Worm (Caenorhabditis elegans) whole organism, L4 larva: ENCODE measurements around the gene F54A3.5.

Source experiments
- Y48G9A.11 ChIP-seq: fragments of 200-800 bp; sonication (Bioruptor generic); IDR thresholded peaks from 2 replicates; pipeline ENCODE4 v1.3.6; 2022; ENCODE audit warnings: missing genetic modification reagents, missing genetic modification characterization, missing compliant biosample characterization
- ama-1 ChIP-seq: fragments of 150-350 bp; optimal IDR thresholded peaks from 2 replicates; lab custom pipeline; 2014; ENCODE audit warnings: inconsistent platforms, mixed read lengths
- duxl-1 ChIP-seq: sonication (generic microtip); optimal IDR thresholded peaks from 2 replicates; lab custom pipeline; 2016; ENCODE audit warnings: mild to moderate bottlenecking, missing genetic modification characterization, moderate library complexity, missing compliant biosample characterization; ENCODE audit not compliant: poor library complexity
- jun-1 ChIP-seq: fragments of 150-350 bp; optimal IDR thresholded peaks from 2 replicates; lab custom pipeline; 2014; ENCODE audit warnings: missing biosample characterization, missing genetic modification reagents, missing genetic modification characterization
- lin-13 ChIP-seq: fragments of 150-350 bp; optimal IDR thresholded peaks from 2 replicates; lab custom pipeline; 2014; ENCODE audit warnings: missing biosample characterization, missing genetic modification reagents, missing genetic modification characterization
- lin-39 ChIP-seq: fragments of 150-350 bp; optimal IDR thresholded peaks from 2 replicates; lab custom pipeline; 2014; ENCODE audit warnings: missing biosample characterization, missing genetic modification reagents, missing genetic modification characterization
- mep-1 ChIP-seq: fragments of 150-350 bp; sonication (generic microtip); optimal IDR thresholded peaks from 3 replicates; lab custom pipeline; 2014; ENCODE audit warnings: missing biosample characterization, missing genetic modification characterization
- nhr-11 ChIP-seq: fragments of 150-350 bp; optimal IDR thresholded peaks from 2 replicates; lab custom pipeline; 2014; ENCODE audit warnings: missing biosample characterization, missing genetic modification characterization
- nhr-237 ChIP-seq: sonication (generic microtip); optimal IDR thresholded peaks from 2 replicates; lab custom pipeline; 2017; ENCODE audit warnings: missing biosample characterization, missing genetic modification characterization
- ztf-11 ChIP-seq: fragments of 150-350 bp; optimal IDR thresholded peaks from 2 replicates; lab custom pipeline; 2014; ENCODE audit warnings: missing biosample characterization, missing genetic modification characterization

ce11 chrII:2197555-2198288 is 27.8 kb downstream of the F54A3.5 start, which contains the start of gene C33C12.1:
- TF ChIP-seq lin-13 (GFP tag; lab: Kevin White, UChicago) (no peak), ztf-11 (tag; lab: Kevin White, UChicago) (no peak), jun-1 (no peak), Y48G9A.11 (GFP tag; lab: Robert Waterston, UW) (no peak), mep-1 (tag; lab: Kevin White, UChicago) (no peak), nhr-237 (tag; lab: Kevin White, UChicago) (no peak), nhr-11 (tag; lab: Kevin White, UChicago) (no peak), ama-1 (lab: Kevin White, UChicago) (no peak), duxl-1 (tag; lab: Kevin White, UChicago) (no peak), lin-39 (tag; lab: Kevin White, UChicago) (no peak)
